Fruit fly (Drosophila melanogaster) Kc167 (cell line): Measurements from ENCODE around the gene Nsun2.

ENCODE experiments used
- Myc ChIP-seq: fragments of >200 bp; optimal IDR thresholded peaks from 2 replicates; lab custom pipeline; 2017; ENCODE audit warnings: missing external identifiers
- Sin3A ChIP-seq: fragments of >200 bp; optimal IDR thresholded peaks from 2 replicates; lab custom pipeline; 2018; ENCODE audit warnings: missing external identifiers
- h ChIP-seq: fragments of >200 bp; optimal IDR thresholded peaks from 3 replicates; lab custom pipeline; 2018; ENCODE audit warnings: missing external identifiers
- insv ChIP-seq: fragments of >200 bp; optimal IDR thresholded peaks from 3 replicates; lab custom pipeline; 2018; ENCODE audit warnings: missing external identifiers
- psq ChIP-seq: fragments of >200 bp; optimal IDR thresholded peaks from 2 replicates; lab custom pipeline; 2017; ENCODE audit warnings: missing external identifiers
- ttk ChIP-seq: sonication (Bioruptor generic); optimal IDR thresholded peaks from 2 replicates; lab custom pipeline; 2017; ENCODE audit warnings: missing external identifiers

DNA sequence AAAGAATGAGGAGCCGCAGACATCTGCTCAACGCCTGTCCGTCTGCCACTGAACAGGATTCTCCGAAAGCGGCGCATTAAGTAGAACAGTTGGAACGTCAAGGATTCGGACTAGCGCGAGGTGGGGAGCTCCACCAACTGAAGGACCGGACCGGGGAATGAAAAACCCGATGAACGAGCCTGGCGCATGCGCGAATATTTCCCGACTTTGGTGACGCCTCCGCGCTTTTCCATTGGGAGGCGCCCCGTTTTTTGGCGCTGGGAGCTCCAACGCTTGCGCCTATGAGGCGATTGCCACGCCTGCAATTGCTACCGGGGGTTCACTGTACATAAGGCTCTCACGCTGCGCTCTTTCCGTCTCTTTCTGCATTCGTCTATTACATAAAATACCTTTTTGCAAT lies 52.0 kb downstream of the Nsun2 start:
- TF ChIP-seq psq (lab: Kevin White, UChicago), result no peak
- TF ChIP-seq insv (lab: Kevin White, UChicago), result no peak
- TF ChIP-seq h (lab: Kevin White, UChicago), result no peak
- no peak for TF ChIP-seq Myc (lab: Kevin White, UChicago)
- TF ChIP-seq Sin3A (lab: Kevin White, UChicago), result no peak
- no peak for TF ChIP-seq ttk (lab: Kevin White, UChicago)
